Fruit fly (Drosophila melanogaster): ENCODE data around the gene twy.

dm6 chr3L:11788936-11789352 is 4.1 kb downstream of the twy start:
- TF ChIP-seq CG8478 (optimal IDR thresholded peaks at IDR 0.05) (no peak), CTCF (optimal IDR thresholded peaks at IDR 0.05) (no peak)

All from S2 (cell line).